Fruit fly (Drosophila melanogaster) whole organism, prepupa: ENCODE data around the gene fzr.
A peak's percentile ranks its signal among the peaks of the same experiment; 100 is the strongest.

Experiments
- CG10669 ChIP-seq: fragments of 200-800 bp; sonication (Bioruptor generic); optimal IDR thresholded peaks from 3 replicates; lab custom pipeline; 2018; ENCODE audit warnings: missing biosample characterization, mild to moderate bottlenecking, missing genetic modification characterization, moderate library complexity
- CG11294 ChIP-seq: fragments of 200-800 bp; sonication (Bioruptor generic); IDR thresholded peaks from 2 replicates; pipeline ENCODE4 v1.3.6; 2022; ENCODE audit warnings: missing biosample characterization, missing genetic modification characterization
- CG11762 ChIP-seq: fragments of 200-800 bp; sonication (Bioruptor generic); optimal IDR thresholded peaks from 3 replicates; lab custom pipeline; 2016; ENCODE audit warnings: missing biosample characterization, missing genetic modification characterization; ENCODE audit not compliant: insufficient read depth
- CG15336 ChIP-seq: fragments of 200-800 bp; sonication (Bioruptor generic); IDR thresholded peaks from 2 replicates; pipeline ENCODE4 v1.3.6; 2022; ENCODE audit warnings: missing biosample characterization, missing genetic modification characterization
- CG16779 ChIP-seq: fragments of 200-800 bp; sonication (Bioruptor generic); optimal IDR thresholded peaks from 3 replicates; lab custom pipeline; 2017; ENCODE audit warnings: missing biosample characterization, mild to moderate bottlenecking, missing genetic modification characterization
- CG3032 ChIP-seq: fragments of 200-800 bp; optimal IDR thresholded peaks from 2 replicates; lab custom pipeline; 2019; ENCODE audit warnings: missing biosample characterization, mild to moderate bottlenecking, missing genetic modification characterization, moderate library complexity
- CG32006 ChIP-seq: fragments of 200-800 bp; sonication (Bioruptor generic); optimal IDR thresholded peaks from 3 replicates; lab custom pipeline; 2017; ENCODE audit warnings: missing biosample characterization, mild to moderate bottlenecking, missing genetic modification characterization
- CG4318 ChIP-seq: fragments of 200-800 bp; sonication (Bioruptor generic); optimal IDR thresholded peaks from 3 replicates; lab custom pipeline; 2017; ENCODE audit warnings: missing biosample characterization, mild to moderate bottlenecking, missing genetic modification characterization
- CG6163 ChIP-seq: fragments of 200-800 bp; sonication (Bioruptor generic); IDR thresholded peaks from 3 replicates; pipeline ENCODE4 v1.3.6; 2022; ENCODE audit warnings: missing biosample characterization, missing genetic modification characterization
- CG6276 ChIP-seq: fragments of 200-800 bp; sonication (Bioruptor generic); optimal IDR thresholded peaks from 2 replicates; lab custom pipeline; 2017; ENCODE audit warnings: missing biosample characterization, mild to moderate bottlenecking, missing genetic modification characterization
- CG6792 ChIP-seq: fragments of 200-800 bp; sonication (Bioruptor generic); optimal IDR thresholded peaks from 3 replicates; lab custom pipeline; 2016; ENCODE audit warnings: missing biosample characterization, missing genetic modification characterization
- CG6854 ChIP-seq: fragments of 200-800 bp; sonication (Bioruptor generic); optimal IDR thresholded peaks from 2 replicates; lab custom pipeline; 2017; ENCODE audit warnings: missing biosample characterization, mild to moderate bottlenecking, missing genetic modification characterization
- CG7368 ChIP-seq: fragments of 200-800 bp; sonication (Bioruptor generic); optimal IDR thresholded peaks from 3 replicates; lab custom pipeline; 2016; ENCODE audit warnings: missing biosample characterization, missing genetic modification characterization
- CG8119 ChIP-seq: fragments of 200-800 bp; sonication (Bioruptor generic); IDR thresholded peaks from 3 replicates; pipeline ENCODE4 v1.3.6; 2022; ENCODE audit warnings: missing biosample characterization, missing genetic modification characterization
- CG8319 ChIP-seq: fragments of 200-800 bp; sonication (Bioruptor generic); optimal IDR thresholded peaks from 3 replicates; lab custom pipeline; 2016; ENCODE audit warnings: missing biosample characterization, missing genetic modification characterization
- CG8632 ChIP-seq: fragments of 200-800 bp; sonication (Bioruptor generic); optimal IDR thresholded peaks from 3 replicates; lab custom pipeline; 2016; ENCODE audit warnings: missing biosample characterization, missing genetic modification characterization
- CG9139 ChIP-seq: fragments of 200-800 bp; sonication (Bioruptor generic); optimal IDR thresholded peaks from 3 replicates; lab custom pipeline; 2017; ENCODE audit warnings: missing biosample characterization, mild to moderate bottlenecking, missing genetic modification characterization
- Eip78C ChIP-seq: fragments of 200-800 bp; sonication (Bioruptor generic); peaks from one replicate; lab custom pipeline; 2016; ENCODE audit warnings: missing biosample characterization, missing genetic modification characterization
- Eip93F ChIP-seq: fragments of 200-800 bp; sonication (Bioruptor generic); optimal IDR thresholded peaks from 2 replicates; lab custom pipeline; 2016; ENCODE audit warnings: missing biosample characterization, mild to moderate bottlenecking, missing genetic modification characterization
- Ets21C ChIP-seq: fragments of 200-800 bp; sonication (Bioruptor generic); optimal IDR thresholded peaks from 3 replicates; lab custom pipeline; 2016; ENCODE audit warnings: missing biosample characterization, missing genetic modification characterization
- Ets96B ChIP-seq: fragments of 200-800 bp; optimal IDR thresholded peaks from 2 replicates; lab custom pipeline; 2019; ENCODE audit warnings: missing biosample characterization, mild to moderate bottlenecking, missing genetic modification characterization, moderate library complexity
- Gug ChIP-seq: fragments of 200-800 bp; sonication (Bioruptor generic); IDR thresholded peaks from 2 replicates; pipeline ENCODE4 v1.3.6; 2022; ENCODE audit warnings: missing biosample characterization, missing genetic modification characterization
- Hr38 ChIP-seq: sonication (Bioruptor generic); optimal IDR thresholded peaks from 2 replicates; lab custom pipeline; 2016; ENCODE audit warnings: missing biosample characterization, missing genetic modification characterization
- Lpt ChIP-seq: fragments of 200-800 bp; sonication (Bioruptor generic); optimal IDR thresholded peaks from 3 replicates; lab custom pipeline; 2016; ENCODE audit warnings: missing biosample characterization, missing genetic modification characterization
- Met ChIP-seq: fragments of 200-800 bp; sonication (Bioruptor generic); optimal IDR thresholded peaks from 3 replicates; lab custom pipeline; 2016; ENCODE audit warnings: missing biosample characterization, missing genetic modification characterization
- OdsH ChIP-seq: fragments of 200-800 bp; sonication (Bioruptor generic); optimal IDR thresholded peaks from 3 replicates; lab custom pipeline; 2016; ENCODE audit warnings: missing biosample characterization, missing genetic modification characterization
- Smox ChIP-seq: fragments of 200-800 bp; sonication (Bioruptor generic); optimal IDR thresholded peaks from 3 replicates; lab custom pipeline; 2016; ENCODE audit warnings: missing biosample characterization, missing genetic modification characterization
- Sox102F ChIP-seq: fragments of 200-800 bp; sonication (Bioruptor generic); optimal IDR thresholded peaks from 2 replicates; lab custom pipeline; 2016; ENCODE audit warnings: missing biosample characterization, mild to moderate bottlenecking, missing genetic modification characterization
- Sox14 ChIP-seq: fragments of 200-800 bp; sonication (Bioruptor generic); optimal IDR thresholded peaks from 3 replicates; lab custom pipeline; 2016; ENCODE audit warnings: missing biosample characterization, missing genetic modification characterization
- achi ChIP-seq: fragments of 200-800 bp; sonication (Bioruptor generic); optimal IDR thresholded peaks from 3 replicates; lab custom pipeline; 2016; ENCODE audit warnings: missing biosample characterization, missing genetic modification characterization
- cyc ChIP-seq: fragments of 200-800 bp; sonication (Bioruptor generic); optimal IDR thresholded peaks from 3 replicates; lab custom pipeline; 2016; ENCODE audit warnings: missing biosample characterization, missing genetic modification characterization
- dac ChIP-seq: fragments of 200-800 bp; sonication (Bioruptor generic); optimal IDR thresholded peaks from 2 replicates; lab custom pipeline; 2017; ENCODE audit warnings: missing biosample characterization, mild to moderate bottlenecking, missing genetic modification characterization
- dsx ChIP-seq: fragments of 200-800 bp; optimal IDR thresholded peaks from 3 replicates; lab custom pipeline; 2019; ENCODE audit warnings: missing biosample characterization, mild to moderate bottlenecking, missing genetic modification characterization, moderate library complexity; ENCODE audit not compliant: poor library complexity, severe bottlenecking
- eg ChIP-seq: fragments of 200-800 bp; sonication (Bioruptor generic); IDR thresholded peaks from 3 replicates; pipeline ENCODE4 v1.3.6; 2022; ENCODE audit warnings: missing biosample characterization, missing genetic modification characterization
- esn ChIP-seq: fragments of 200-800 bp; sonication (Bioruptor generic); optimal IDR thresholded peaks from 2 replicates; lab custom pipeline; 2016; ENCODE audit warnings: missing biosample characterization, mild to moderate bottlenecking, missing genetic modification characterization, moderate library complexity
- fd59A ChIP-seq: fragments of 200-800 bp; sonication (Bioruptor generic); optimal IDR thresholded peaks from 2 replicates; lab custom pipeline; 2017; ENCODE audit warnings: missing biosample characterization, mild to moderate bottlenecking, missing genetic modification characterization, missing genetic modification reagents
- fd85E ChIP-seq: fragments of 200-800 bp; sonication (Bioruptor generic); optimal IDR thresholded peaks from 3 replicates; lab custom pipeline; 2016; ENCODE audit warnings: missing biosample characterization, missing genetic modification characterization
- fkh ChIP-seq: fragments of 200-800 bp; sonication (Bioruptor generic); optimal IDR thresholded peaks from 3 replicates; lab custom pipeline; 2017; ENCODE audit warnings: missing biosample characterization, mild to moderate bottlenecking, missing genetic modification characterization, moderate library complexity
- lz ChIP-seq: fragments of 200-800 bp; sonication (Bioruptor generic); optimal IDR thresholded peaks from 3 replicates; lab custom pipeline; 2016; ENCODE audit warnings: missing biosample characterization, missing genetic modification characterization
- net ChIP-seq: fragments of 200-800 bp; sonication (Bioruptor generic); optimal IDR thresholded peaks from 3 replicates; lab custom pipeline; 2016; ENCODE audit warnings: missing biosample characterization, missing genetic modification characterization
- pdm3 ChIP-seq: fragments of 200-800 bp; sonication (Bioruptor generic); optimal IDR thresholded peaks from 3 replicates; lab custom pipeline; 2016; ENCODE audit warnings: missing biosample characterization, missing genetic modification characterization
- salr ChIP-seq, 2 experiments: fragments of 200-800 bp; sonication (Bioruptor generic); optimal IDR thresholded peaks; 3 replicates each; lab custom pipeline; 2016 to 2018; ENCODE audit warnings: missing biosample characterization in 2 of 2, missing genetic modification characterization in 2 of 2, mild to moderate bottlenecking in 1 of 2
- spab ChIP-seq: fragments of 200-800 bp; sonication (Bioruptor generic); optimal IDR thresholded peaks from 2 replicates; lab custom pipeline; 2017; ENCODE audit warnings: missing biosample characterization, mild to moderate bottlenecking, missing genetic modification characterization, missing genetic modification reagents
- ss ChIP-seq, 2 experiments: fragments of 200-800 bp; sonication (Bioruptor generic); optimal IDR thresholded peaks; 2 replicates in 1 of 2; 3 replicates in 1 of 2; lab custom pipeline; 2017 to 2018; ENCODE audit warnings: mild to moderate bottlenecking in 2 of 2, missing biosample characterization in 2 of 2, missing genetic modification characterization in 2 of 2, moderate library complexity in 1 of 2
- svp ChIP-seq: fragments of 200-800 bp; sonication (Bioruptor generic); peaks from one replicate; lab custom pipeline; 2016; ENCODE audit warnings: missing biosample characterization, missing genetic modification characterization
- topi ChIP-seq: fragments of 200-800 bp; sonication (Bioruptor generic); optimal IDR thresholded peaks from 3 replicates; lab custom pipeline; 2016; ENCODE audit warnings: missing biosample characterization, missing genetic modification characterization
- vri ChIP-seq: fragments of 200-800 bp; sonication (Bioruptor generic); optimal IDR thresholded peaks from 3 replicates; lab custom pipeline; 2016; ENCODE audit warnings: missing biosample characterization, mild to moderate bottlenecking, missing genetic modification characterization

fzr gene

dm6 chrX:4684444-4684924, 5.1 kb upstream of the fzr start (continued):
- TF ChIP-seq CG11294 (GFP tag; lab: Robert Waterston, UW) (peak; percentile 81), Ets96B (tag; lab: Kevin White, UChicago) (peak; percentile 61), fkh (GFP tag; lab: Kevin White, UChicago) (peak; percentile 89), Sox14 (GFP tag; lab: Kevin White, UChicago) (peak; percentile 82), OdsH (peak; percentile 84), Lpt (peak; percentile 63), CG32006 (GFP tag; lab: Kevin White, UChicago) (peak; percentile 75), lz (GFP tag; lab: Kevin White, UChicago) (peak; percentile 91), Smox (GFP tag; lab: Kevin White, UChicago) (peak; percentile 87), vri (GFP tag; lab: Kevin White, UChicago) (peak; percentile 99), CG6163 (GFP tag; lab: Robert Waterston, UW) (peak; percentile 90), spab (peak; percentile 17)

dm6 chrX:4679813-4680381, 560 bp upstream of the fzr start:
- TF ChIP-seq CG16779 (tag; lab: Kevin White, UChicago) (no peak), dsx (GFP tag; lab: Kevin White, UChicago) (no peak), CG8119 (GFP tag; lab: Robert Waterston, UW) (peak; percentile 64), Sox14 (GFP tag; lab: Kevin White, UChicago) (peak; percentile 53), spab (no peak), CG6792 (GFP tag; lab: Kevin White, UChicago) (peak; percentile 53), cyc (GFP tag; lab: Kevin White, UChicago) (peak; percentile 57), Sox102F (peak; percentile 57), salr (GFP tag; optimal IDR thresholded peaks at IDR 0.05; lab: Kevin White, UChicago) (peak in 1 of 2 experiments; percentile 57), CG32006 (GFP tag; lab: Kevin White, UChicago) (peak; percentile 67), Hr38 (GFP tag; lab: Kevin White, UChicago) (no peak), net (GFP tag; lab: Kevin White, UChicago) (peak; percentile 51), svp (peak; percentile 81), CG6276 (GFP tag; lab: Kevin White, UChicago) (peak; percentile 55), eg (peak; percentile 71), Eip78C (GFP tag; lab: Kevin White, UChicago) (peak; percentile 90), esn (GFP tag; lab: Kevin White, UChicago) (peak; percentile 75), pdm3 (GFP tag; lab: Kevin White, UChicago) (peak; percentile 69), lz (GFP tag; lab: Kevin White, UChicago) (peak; percentile 69), fkh (GFP tag; lab: Kevin White, UChicago) (no peak), ss (GFP tag; optimal IDR thresholded peaks at IDR 0.05; lab: Kevin White, UChicago) (peak in 1 of 2 experiments; percentile 32), CG7368 (no peak), Ets96B (tag; lab: Kevin White, UChicago) (peak; percentile 38), CG6163 (GFP tag; lab: Robert Waterston, UW) (peak; percentile 64; the same call in 2 of the 3 replicates), vri (GFP tag; lab: Kevin White, UChicago) (peak; percentile 29), CG10669 (peak; percentile 51), topi (GFP tag; lab: Kevin White, UChicago) (peak; percentile 64), Lpt (peak; percentile 54), Ets21C (GFP tag; lab: Kevin White, UChicago) (peak; percentile 43), dac (GFP tag; lab: Kevin White, UChicago) (peak; percentile 32), CG4318 (GFP tag; lab: Kevin White, UChicago) (peak; percentile 31), CG6854 (GFP tag; lab: Kevin White, UChicago) (no peak), CG3032 (tag; lab: Kevin White, UChicago) (peak; percentile 46), CG9139 (GFP tag; lab: Kevin White, UChicago) (no peak), CG11762 (peak; percentile 41), fd59A (no peak), CG8319 (peak; percentile 37), Smox (GFP tag; lab: Kevin White, UChicago) (peak; percentile 74), Gug (peak; percentile 67), achi (GFP tag; lab: Kevin White, UChicago) (peak; percentile 49), Met (peak; percentile 62), CG11294 (GFP tag; lab: Robert Waterston, UW) (no peak), fd85E (GFP tag; lab: Kevin White, UChicago) (no peak), Eip93F (no peak), CG15336 (GFP tag; lab: Robert Waterston, UW) (peak; percentile 78), CG8632 (peak; percentile 43)
